Worm (Caenorhabditis elegans) whole organism, L4 larva: ENCODE results near the gene F58A6.1.

Source experiments
- ZK546.5 ChIP-seq, 2 experiments: sonication (generic microtip); optimal IDR thresholded peaks; 2 replicates each; lab custom pipeline; 2017; ENCODE audit warnings: missing biosample characterization in 2 of 2, missing genetic modification characterization in 2 of 2
- ceh-20 ChIP-seq: fragments of 200-800 bp; sonication (Bioruptor generic); IDR thresholded peaks from 2 replicates; pipeline ENCODE4 v1.3.6; 2022; ENCODE audit warnings: missing genetic modification reagents, missing genetic modification characterization, missing compliant biosample characterization
- ceh-82 ChIP-seq: sonication (generic microtip); optimal IDR thresholded peaks from 2 replicates; lab custom pipeline; 2017; ENCODE audit warnings: missing biosample characterization, missing genetic modification characterization
- fkh-10 ChIP-seq: fragments of 150-350 bp; optimal IDR thresholded peaks from 2 replicates; lab custom pipeline; 2014; ENCODE audit warnings: missing biosample characterization, missing genetic modification reagents, missing genetic modification characterization
- lin-1 ChIP-seq: fragments of 200-800 bp; sonication (Bioruptor generic); IDR thresholded peaks from 2 replicates; pipeline ENCODE4 v1.3.6; 2022; ENCODE audit warnings: missing genetic modification reagents, missing genetic modification characterization, missing compliant biosample characterization
- lin-38 ChIP-seq: fragments of 200-800 bp; sonication (Bioruptor generic); IDR thresholded peaks from 2 replicates; pipeline ENCODE4 v1.3.6; 2022; ENCODE audit warnings: missing genetic modification reagents, missing genetic modification characterization, missing compliant biosample characterization
- mdt-29 ChIP-seq: fragments of 200-800 bp; sonication (Bioruptor generic); IDR thresholded peaks from 2 replicates; pipeline ENCODE4 v1.3.6; 2022; ENCODE audit warnings: missing genetic modification reagents, missing genetic modification characterization, missing compliant biosample characterization
- mes-2 ChIP-seq: sonication (generic microtip); optimal IDR thresholded peaks from 2 replicates; lab custom pipeline; 2016; ENCODE audit warnings: missing genotype, mild to moderate bottlenecking, missing genetic modification characterization, missing compliant biosample characterization; ENCODE audit not compliant: poor library complexity, severe bottlenecking
- nhr-111 ChIP-seq: fragments of 200-800 bp; sonication (Bioruptor generic); optimal IDR thresholded peaks from 2 replicates; lab custom pipeline; 2018; ENCODE audit warnings: mild to moderate bottlenecking, missing genetic modification characterization, missing compliant biosample characterization
- nhr-76 ChIP-seq: fragments of 150-350 bp; optimal IDR thresholded peaks from 2 replicates; lab custom pipeline; 2014; ENCODE audit warnings: missing biosample characterization, missing genetic modification characterization
- unc-130 ChIP-seq: sonication (generic microtip); optimal IDR thresholded peaks from 2 replicates; lab custom pipeline; 2016; ENCODE audit warnings: missing genetic modification reagents, missing genetic modification characterization, missing compliant biosample characterization
- zfp-2 ChIP-seq: sonication (generic microtip); optimal IDR thresholded peaks from 2 replicates; lab custom pipeline; 2016; ENCODE audit warnings: mild to moderate bottlenecking, missing genetic modification characterization, missing compliant biosample characterization
- ztf-11 ChIP-seq: fragments of 150-350 bp; optimal IDR thresholded peaks from 2 replicates; lab custom pipeline; 2014; ENCODE audit warnings: missing biosample characterization, missing genetic modification characterization

DNA sequence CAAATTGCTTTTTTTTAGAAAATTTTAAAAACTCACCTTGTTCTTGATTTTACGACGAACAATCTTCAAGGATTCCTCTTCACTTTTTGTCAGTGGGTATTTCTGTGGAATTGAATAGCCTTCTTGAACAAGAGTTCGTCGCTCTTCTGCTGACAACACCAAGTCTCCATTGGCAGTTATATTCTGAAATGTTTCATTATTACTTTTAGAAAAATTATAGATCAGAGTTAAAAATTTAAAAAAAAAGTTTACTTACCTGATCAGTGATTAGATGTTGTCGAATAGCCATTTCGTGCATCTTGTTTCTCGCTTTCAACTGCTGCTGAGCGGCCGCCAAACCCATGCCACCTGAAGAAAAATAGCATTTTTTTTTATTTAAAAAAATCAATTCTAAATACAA is 37.6 kb downstream of the F58A6.1 start:
- TF ChIP-seq unc-130 (no peak), fkh-10 (GFP tag; lab: Kevin White, UChicago) (no peak), nhr-111 (GFP tag; lab: Kevin White, UChicago) (no peak), ceh-20 (GFP tag; lab: Robert Waterston, UW) (no peak), nhr-76 (no peak), lin-38 (GFP tag; lab: Robert Waterston, UW) (no peak), ZK546.5 (tag; optimal IDR thresholded peaks at IDR 0.05; lab: Kevin White, UChicago) (no peak), ceh-82 (tag; lab: Kevin White, UChicago) (no peak), mes-2 (tag; lab: Kevin White, UChicago) (no peak), ztf-11 (no peak), mdt-29 (GFP tag; lab: Robert Waterston, UW) (no peak), zfp-2 (tag; lab: Kevin White, UChicago) (no peak), lin-1 (GFP tag; lab: Robert Waterston, UW) (no peak)
